Fruit fly (Drosophila melanogaster) whole organism, adult: ENCODE results near the gene CG2712.

Experiments
- CG14711 ChIP-seq: fragments of 200-800 bp; sonication (Bioruptor generic); optimal IDR thresholded peaks from 2 replicates; lab custom pipeline; 2018; ENCODE audit warnings: missing biosample characterization, mild to moderate bottlenecking, missing genetic modification characterization, moderate library complexity
- CG1620 ChIP-seq: fragments of 200-800 bp; sonication (Bioruptor generic); optimal IDR thresholded peaks from 2 replicates; lab custom pipeline; 2016; ENCODE audit warnings: missing biosample characterization, missing genetic modification characterization
- Mnt ChIP-seq: fragments of 200-800 bp; sonication (Bioruptor generic); optimal IDR thresholded peaks from 2 replicates; lab custom pipeline; 2016; ENCODE audit warnings: missing biosample characterization, mild to moderate bottlenecking, missing genetic modification characterization
- cnc ChIP-seq, 2 experiments: fragments of >200 bp; optimal IDR thresholded peaks; 2 replicates each; lab custom pipeline; 2017

DNA sequence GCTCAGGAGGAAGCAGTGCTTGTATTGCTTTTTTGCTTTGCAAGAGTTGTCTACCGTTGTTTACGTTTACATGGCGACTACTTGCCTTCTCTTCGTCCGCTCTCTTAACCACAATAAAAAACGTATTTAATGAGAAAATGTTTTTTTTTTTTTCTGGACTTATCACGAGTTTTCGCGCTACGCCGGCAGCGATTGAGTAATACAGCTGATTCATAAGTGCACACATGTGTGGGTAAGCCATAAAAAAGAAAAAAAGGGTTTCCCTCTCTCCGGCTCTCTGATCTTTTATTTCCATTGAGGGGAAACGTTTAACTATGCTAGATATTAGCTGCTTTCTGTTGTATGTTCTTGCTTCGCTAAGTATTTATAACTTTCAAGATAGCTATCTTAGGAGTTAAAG is 9.8 kb downstream of the CG2712 start:
- no peak for TF ChIP-seq CG1620 (GFP tag; lab: Kevin White, UChicago)
- TF ChIP-seq CG14711 (tag; lab: Kevin White, UChicago) = no peak
- peak; percentile 58 for TF ChIP-seq Mnt (GFP tag; lab: Kevin White, UChicago)
- TF ChIP-seq cnc (optimal IDR thresholded peaks at IDR 0.05; lab: Kevin White, UChicago) = no peak
